Worm (Caenorhabditis elegans) whole organism, L4/young adult: ENCODE results near the gene cyp-13A5.

ENCODE experiments used
- dao-5 ChIP-seq: sonication (generic microtip); optimal IDR thresholded peaks from 2 replicates; lab custom pipeline; 2016; ENCODE audit warnings: missing genotype, missing genetic modification characterization, moderate library complexity, missing compliant biosample characterization
- him-1 ChIP-seq: sonication (generic microtip); optimal IDR thresholded peaks from 2 replicates; lab custom pipeline; 2016; ENCODE audit warnings: missing genotype, missing genetic modification reagents, missing genetic modification characterization, missing compliant biosample characterization

DNA sequence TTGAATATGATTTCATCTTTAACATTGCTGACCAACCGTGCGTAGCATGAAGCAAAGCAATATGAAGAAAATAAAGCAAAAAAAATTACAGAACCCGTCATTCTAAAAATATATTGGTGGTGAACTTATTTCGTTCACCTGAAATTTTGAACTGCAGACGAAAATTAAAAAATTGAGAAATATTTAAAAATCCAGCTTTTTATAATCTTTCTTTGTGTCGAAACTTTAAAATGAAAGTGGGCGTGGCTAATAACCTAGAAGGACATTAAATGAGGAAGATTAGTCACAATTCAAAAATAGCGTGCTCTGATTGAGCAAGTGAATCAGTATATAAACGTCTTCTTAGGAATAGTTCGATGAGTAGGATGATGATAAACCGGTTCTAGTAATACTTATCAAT, 49.3 kb upstream of the cyp-13A5 start, which contains the start of gene old-2:
- TF ChIP-seq him-1 (tag; lab: Kevin White, UChicago): no peak
- no peak for TF ChIP-seq dao-5 (tag; lab: Kevin White, UChicago)
